Fruit fly (Drosophila melanogaster) whole organism, embryonic: Measurements from ENCODE around the gene fan.

ENCODE experiments used
- Abd-B ChIP-seq: fragments of 200-800 bp; sonication (Bioruptor generic); optimal IDR thresholded peaks from 2 replicates; lab custom pipeline; 2018; ENCODE audit warnings: missing biosample characterization, mild to moderate bottlenecking, missing genetic modification characterization, moderate library complexity
- CG11560 ChIP-seq: fragments of 200-800 bp; sonication (Bioruptor generic); IDR thresholded peaks from 3 replicates; pipeline ENCODE4 v1.3.6; 2022; ENCODE audit warnings: missing biosample characterization, missing genetic modification characterization
- CG30020 ChIP-seq: fragments of 200-800 bp; optimal IDR thresholded peaks from 2 replicates; lab custom pipeline; 2019; ENCODE audit warnings: missing biosample characterization, mild to moderate bottlenecking, missing genetic modification characterization, moderate library complexity
- CG3281 ChIP-seq: fragments of 200-800 bp; sonication (Bioruptor generic); optimal IDR thresholded peaks from 3 replicates; lab custom pipeline; 2017; ENCODE audit warnings: missing biosample characterization, mild to moderate bottlenecking, missing genetic modification characterization
- CG6854 ChIP-seq: fragments of 200-800 bp; sonication (Bioruptor generic); optimal IDR thresholded peaks from 3 replicates; lab custom pipeline; 2017; ENCODE audit warnings: missing biosample characterization, mild to moderate bottlenecking, missing genetic modification characterization
- CTCF ChIP-seq: fragments of 200-800 bp; sonication (Bioruptor generic); optimal IDR thresholded peaks from 2 replicates; lab custom pipeline; 2017; ENCODE audit warnings: missing biosample characterization, mild to moderate bottlenecking, missing genetic modification characterization, moderate library complexity
- D19B ChIP-seq: fragments of 200-800 bp; sonication (Bioruptor generic); optimal IDR thresholded peaks from 2 replicates; lab custom pipeline; 2017; ENCODE audit warnings: missing biosample characterization, mild to moderate bottlenecking, missing genetic modification characterization
- Hr51 ChIP-seq, 2 experiments: fragments of 200-800 bp; sonication (Bioruptor generic); optimal IDR thresholded peaks; 2 replicates in 1 of 2; 3 replicates in 1 of 2; lab custom pipeline; 2016 to 2018; ENCODE audit warnings: missing biosample characterization in 2 of 2, missing genetic modification characterization in 2 of 2, mild to moderate bottlenecking in 1 of 2, moderate library complexity in 1 of 2
- Hsf ChIP-seq: fragments of 200-800 bp; sonication (Bioruptor generic); optimal IDR thresholded peaks from 3 replicates; lab custom pipeline; 2016; ENCODE audit warnings: missing biosample characterization, missing genetic modification characterization
- Sox102F ChIP-seq: fragments of 200-800 bp; sonication (Bioruptor generic); optimal IDR thresholded peaks from 2 replicates; lab custom pipeline; 2018; ENCODE audit warnings: missing biosample characterization, mild to moderate bottlenecking, missing genetic modification characterization, moderate library complexity
- cwo ChIP-seq: fragments of 200-800 bp; sonication (Bioruptor generic); optimal IDR thresholded peaks from 3 replicates; lab custom pipeline; 2017; ENCODE audit warnings: missing biosample characterization, missing genetic modification characterization, mild to moderate bottlenecking, moderate library complexity, missing genetic modification reagents
- tna ChIP-seq: fragments of 200-800 bp; sonication (Bioruptor generic); IDR thresholded peaks from 2 replicates; pipeline ENCODE4 v1.3.6; 2022; ENCODE audit warnings: missing biosample characterization, missing genetic modification characterization; ENCODE audit not compliant: partially characterized antibody
- wek ChIP-seq: fragments of 200-800 bp; sonication (Bioruptor generic); optimal IDR thresholded peaks from 3 replicates; lab custom pipeline; 2018; ENCODE audit warnings: missing biosample characterization, mild to moderate bottlenecking, missing genetic modification characterization, moderate library complexity
- zfh2 ChIP-seq: fragments of 200-800 bp; sonication (Bioruptor generic); optimal IDR thresholded peaks from 2 replicates; lab custom pipeline; 2016; ENCODE audit warnings: missing biosample characterization, missing genetic modification characterization

DNA sequence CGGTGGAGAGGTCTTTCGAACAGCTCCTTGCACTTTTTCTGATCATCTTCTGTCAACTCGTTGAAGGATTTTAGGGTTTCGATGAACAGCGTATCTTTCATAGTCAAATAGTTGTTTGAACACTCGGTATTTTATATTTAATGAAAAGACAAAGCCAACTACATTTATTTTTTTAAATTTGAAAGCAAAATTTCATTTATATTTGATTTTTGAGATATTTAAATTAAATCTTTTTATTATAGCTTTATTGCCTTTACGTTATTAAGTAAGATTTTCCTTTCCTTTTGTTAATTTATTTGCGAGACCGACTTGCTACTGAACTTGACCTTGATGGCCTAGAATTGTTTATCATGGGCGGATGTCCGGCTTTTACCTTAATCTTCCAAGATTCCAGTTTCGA is 39.8 kb upstream of the fan start, which contains the start of gene CG42590:
- TF ChIP-seq CG3281 (GFP tag; lab: Kevin White, UChicago) (no peak), CG30020 (tag; lab: Kevin White, UChicago) (no peak), Hr51 (GFP tag; optimal IDR thresholded peaks at IDR 0.05; lab: Kevin White, UChicago) (no peak), D19B (GFP tag; lab: Kevin White, UChicago) (no peak), zfh2 (GFP tag; lab: Kevin White, UChicago) (no peak), Abd-B (GFP tag; lab: Kevin White, UChicago) (no peak), CTCF (GFP tag; lab: Kevin White, UChicago) (no peak), CG11560 (tag; lab: Robert Waterston, UW) (no peak), wek (GFP tag; lab: Kevin White, UChicago) (no peak), Hsf (GFP tag; lab: Kevin White, UChicago) (no peak), CG6854 (GFP tag; lab: Kevin White, UChicago) (no peak), tna (no peak), Sox102F (GFP tag; lab: Kevin White, UChicago) (no peak), cwo (GFP tag; lab: Kevin White, UChicago) (no peak)
